Fruit fly (Drosophila melanogaster) whole organism, pupa: Measurements from ENCODE around the gene eIF4E6.
A peak's percentile ranks its signal among the peaks of the same experiment; 100 is the strongest.

ENCODE experiments used
- CG10348 ChIP-seq: fragments of 200-800 bp; sonication (Bioruptor generic); IDR thresholded peaks from 2 replicates; pipeline ENCODE4 v1.3.6; 2022; ENCODE audit warnings: missing biosample characterization, missing genetic modification characterization
- CG12605 ChIP-seq: fragments of 200-800 bp; sonication (Bioruptor generic); IDR thresholded peaks from 2 replicates; pipeline ENCODE4 v1.3.6; 2022; ENCODE audit warnings: missing biosample characterization, missing genetic modification characterization
- CG13204 ChIP-seq: fragments of 200-800 bp; sonication (Bioruptor generic); optimal IDR thresholded peaks from 2 replicates; lab custom pipeline; 2018; ENCODE audit warnings: missing biosample characterization, mild to moderate bottlenecking, missing genetic modification characterization, moderate library complexity
- CG14655 ChIP-seq: fragments of 200-800 bp; sonication (Bioruptor generic); optimal IDR thresholded peaks from 3 replicates; lab custom pipeline; 2017; ENCODE audit warnings: mild to moderate bottlenecking, missing biosample characterization, missing genetic modification reagents, missing genetic modification characterization
- CG15710 ChIP-seq: fragments of 200-800 bp; sonication (Bioruptor generic); optimal IDR thresholded peaks from 2 replicates; lab custom pipeline; 2018; ENCODE audit warnings: missing biosample characterization, mild to moderate bottlenecking, missing genetic modification characterization, moderate library complexity
- CG17806 ChIP-seq: fragments of 200-800 bp; sonication (Bioruptor generic); optimal IDR thresholded peaks from 2 replicates; lab custom pipeline; 2018; ENCODE audit warnings: missing biosample characterization, mild to moderate bottlenecking, missing genetic modification characterization, moderate library complexity
- CG32121 ChIP-seq: fragments of 200-800 bp; sonication (Bioruptor generic); IDR thresholded peaks from 2 replicates; pipeline ENCODE4 v1.3.6; 2022; ENCODE audit warnings: missing biosample characterization, missing genetic modification characterization
- CG34367 ChIP-seq: fragments of 200-800 bp; sonication (Bioruptor generic); optimal IDR thresholded peaks from 2 replicates; lab custom pipeline; 2018; ENCODE audit warnings: missing biosample characterization, mild to moderate bottlenecking, missing genetic modification characterization
- CG4496 ChIP-seq: fragments of 200-800 bp; sonication (Bioruptor generic); IDR thresholded peaks from 3 replicates; pipeline ENCODE4 v1.3.6; 2022; ENCODE audit warnings: missing biosample characterization, missing genetic modification characterization
- CG8159 ChIP-seq: fragments of 200-800 bp; sonication (Bioruptor generic); optimal IDR thresholded peaks from 3 replicates; lab custom pipeline; 2018; ENCODE audit warnings: missing biosample characterization, mild to moderate bottlenecking, missing genetic modification characterization, moderate library complexity
- CG8301 ChIP-seq: fragments of 200-800 bp; sonication (Bioruptor generic); optimal IDR thresholded peaks from 2 replicates; lab custom pipeline; 2018; ENCODE audit warnings: missing biosample characterization, mild to moderate bottlenecking, missing genetic modification characterization
- CG9948 ChIP-seq: fragments of 200-800 bp; sonication (Bioruptor generic); optimal IDR thresholded peaks from 2 replicates; lab custom pipeline; 2018; ENCODE audit warnings: missing biosample characterization, mild to moderate bottlenecking, missing genetic modification characterization, moderate library complexity
- D1 ChIP-seq: fragments of 200-800 bp; sonication (Bioruptor generic); optimal IDR thresholded peaks from 2 replicates; lab custom pipeline; 2018; ENCODE audit warnings: missing biosample characterization, mild to moderate bottlenecking, missing genetic modification characterization, moderate library complexity
- EcR ChIP-seq: fragments of 200-800 bp; sonication (Bioruptor generic); optimal IDR thresholded peaks from 3 replicates; lab custom pipeline; 2019; ENCODE audit warnings: missing biosample characterization, missing genetic modification characterization, mild to moderate bottlenecking, moderate library complexity, missing genetic modification reagents
- Ets98B ChIP-seq: fragments of 200-800 bp; sonication (Bioruptor generic); IDR thresholded peaks from 2 replicates; pipeline ENCODE4 v1.3.6; 2022; ENCODE audit warnings: missing biosample characterization, missing genetic modification characterization
- Pif1A ChIP-seq: fragments of 200-800 bp; sonication (Bioruptor generic); optimal IDR thresholded peaks from 3 replicates; lab custom pipeline; 2016; ENCODE audit warnings: missing biosample characterization, missing genetic modification characterization
- Pif1B ChIP-seq: fragments of 200-800 bp; sonication (Bioruptor generic); optimal IDR thresholded peaks from 3 replicates; lab custom pipeline; 2016; ENCODE audit warnings: missing biosample characterization, missing genetic modification characterization
- Snoo ChIP-seq: fragments of 200-800 bp; sonication (Bioruptor generic); optimal IDR thresholded peaks from 3 replicates; lab custom pipeline; 2017; ENCODE audit warnings: missing biosample characterization, mild to moderate bottlenecking, missing genetic modification characterization, inconsistent platforms
- fd96Ca ChIP-seq: fragments of 200-800 bp; sonication (Bioruptor generic); IDR thresholded peaks from 3 replicates; pipeline ENCODE4 v1.3.6; 2022; ENCODE audit warnings: missing biosample characterization, missing genetic modification characterization
- gl ChIP-seq: fragments of 200-800 bp; sonication (Bioruptor generic); optimal IDR thresholded peaks from 2 replicates; lab custom pipeline; 2018; ENCODE audit warnings: missing biosample characterization, mild to moderate bottlenecking, missing genetic modification characterization
- rn ChIP-seq: fragments of 200-800 bp; sonication (Bioruptor generic); IDR thresholded peaks from 2 replicates; pipeline ENCODE4 v1.3.6; 2022; ENCODE audit warnings: missing biosample characterization, missing genetic modification characterization

eIF4E6 gene

dm6 chr3R:29038960-29039581, 12.1 kb upstream of the eIF4E6 start, which contains the start of the genes Slu7 and Pkc98E:
TSS of gene Slu7 (minus strand) at chr3R:29039071.
TSS of gene Pkc98E (plus strand) at chr3R:29039156.
- TF ChIP-seq CG15710 (tag; lab: Kevin White, UChicago) (peak; percentile 30), CG8301 (tag; lab: Kevin White, UChicago) (no peak), CG9948 (no peak), CG34367 (no peak), gl (tag; lab: Kevin White, UChicago) (no peak), EcR (GFP tag; lab: Kevin White, UChicago) (peak; percentile 38), fd96Ca (no peak), CG14655 (GFP tag; lab: Kevin White, UChicago) (peak; percentile 4), Ets98B (GFP tag; lab: Robert Waterston, UW) (peak; percentile 46), D1 (tag; lab: Kevin White, UChicago) (no peak), Pif1B (GFP tag; lab: Kevin White, UChicago) (no peak), CG10348 (GFP tag; lab: Robert Waterston, UW) (no peak), CG32121 (GFP tag; lab: Robert Waterston, UW) (peak; percentile 49; the same call in 1 of the 2 replicates), CG4496 (GFP tag; lab: Robert Waterston, UW) (peak; percentile 40; the same call in 2 of the 3 replicates), CG8159 (tag; lab: Kevin White, UChicago) (peak; percentile 46), Snoo (tag; lab: Kevin White, UChicago) (peak; percentile 43), CG17806 (tag; lab: Kevin White, UChicago) (no peak)

dm6 chr3R:29033909-29034629, 7.1 kb upstream of the eIF4E6 start, which contains the start of the genes beta4GalNAcTB and Cpsf100:
TSS of gene beta4GalNAcTB (minus strand) at chr3R:29034008.
TSS of gene Cpsf100 (plus strand) at chr3R:29034573.
- no peak for TF ChIP-seq EcR (GFP tag; lab: Kevin White, UChicago)
- TF ChIP-seq CG8301 (tag; lab: Kevin White, UChicago): peak; percentile 27
- TF ChIP-seq CG13204 (GFP tag; lab: Kevin White, UChicago): no peak
- TF ChIP-seq D1 (tag; lab: Kevin White, UChicago): no peak
- TF ChIP-seq CG14655 (GFP tag; lab: Kevin White, UChicago): no peak
- TF ChIP-seq CG12605: no peak
- TF ChIP-seq Ets98B (GFP tag; lab: Robert Waterston, UW): 0 out of 2 replicates have a peak, but pooled peaks have one; percentile 22
- TF ChIP-seq CG8159 (tag; lab: Kevin White, UChicago): peak; percentile 81
- TF ChIP-seq Pif1B (GFP tag; lab: Kevin White, UChicago): no peak
- peak; percentile 77 for TF ChIP-seq CG15710 (tag; lab: Kevin White, UChicago)
- peak; percentile 31; the same call in 1 of the 2 replicates for TF ChIP-seq CG32121 (GFP tag; lab: Robert Waterston, UW)
- TF ChIP-seq fd96Ca: no peak
- peak; percentile 75 for TF ChIP-seq Snoo (tag; lab: Kevin White, UChicago)
- TF ChIP-seq CG10348 (GFP tag; lab: Robert Waterston, UW): 0 out of 2 replicates have a peak, but pooled peaks have one; percentile 27
- TF ChIP-seq CG4496 (GFP tag; lab: Robert Waterston, UW): peak; percentile 60
- peak; percentile 57 for TF ChIP-seq CG34367
- no peak for TF ChIP-seq Pif1A (GFP tag; lab: Kevin White, UChicago)
- TF ChIP-seq gl (tag; lab: Kevin White, UChicago): no peak
- 0 out of 2 replicates have a peak, but pooled peaks have one; percentile 25 for TF ChIP-seq rn
- TF ChIP-seq CG9948: peak; percentile 72
- peak; percentile 58 for TF ChIP-seq CG17806 (tag; lab: Kevin White, UChicago)

- no peak for TF ChIP-seq CG8301 (tag; lab: Kevin White, UChicago)
- no peak for TF ChIP-seq Snoo (tag; lab: Kevin White, UChicago)
- TF ChIP-seq CG14655 (GFP tag; lab: Kevin White, UChicago): no peak
- no peak for TF ChIP-seq CG10348 (GFP tag; lab: Robert Waterston, UW)
- TF ChIP-seq CG8159 (tag; lab: Kevin White, UChicago): no peak
- TF ChIP-seq fd96Ca: no peak
- TF ChIP-seq Ets98B (GFP tag; lab: Robert Waterston, UW): no peak
- no peak for TF ChIP-seq CG13204 (GFP tag; lab: Kevin White, UChicago)
- TF ChIP-seq Pif1B (GFP tag; lab: Kevin White, UChicago): no peak
- TF ChIP-seq D1 (tag; lab: Kevin White, UChicago): no peak
- TF ChIP-seq CG9948: no peak
- TF ChIP-seq CG32121 (GFP tag; lab: Robert Waterston, UW): no peak
- TF ChIP-seq EcR (GFP tag; lab: Kevin White, UChicago): no peak
- no peak for TF ChIP-seq rn
- no peak for TF ChIP-seq CG12605
- TF ChIP-seq Pif1A (GFP tag; lab: Kevin White, UChicago): no peak
- no peak for TF ChIP-seq gl (tag; lab: Kevin White, UChicago)
- TF ChIP-seq CG34367: no peak
- no peak for TF ChIP-seq CG15710 (tag; lab: Kevin White, UChicago)
Measured at dm6 chr3R:29032542-29032941, 5.6 kb upstream of the eIF4E6 start, which contains the start of gene Ssl2. TSS of gene Ssl2 (minus strand) at chr3R:29032642.

DNA sequence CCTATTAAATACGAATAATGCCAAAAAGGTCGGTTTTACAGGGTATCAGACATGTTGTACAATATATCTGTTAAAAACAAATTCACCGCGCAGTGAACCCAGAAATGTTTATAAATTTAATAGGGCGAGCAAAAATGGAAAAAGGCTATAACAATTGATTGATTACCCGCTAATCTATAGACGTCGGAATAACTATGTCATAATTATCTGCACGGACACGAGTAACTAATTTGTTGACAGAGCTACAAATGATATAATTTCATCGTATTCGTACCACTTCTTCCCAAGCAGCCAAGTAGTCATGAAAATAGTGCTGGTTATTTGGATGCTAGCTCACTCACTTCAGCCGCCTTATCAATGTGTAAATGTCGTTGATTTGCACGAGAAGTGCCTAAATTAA, 2.3 kb downstream of the eIF4E6 start, which contains the start of gene CG14518:
CG14518 (plus strand) TSS at position 301 of the 400 bp plus-strand sequence.
- TF ChIP-seq Pif1B (GFP tag; lab: Kevin White, UChicago) (no peak), CG14655 (GFP tag; lab: Kevin White, UChicago) (no peak), CG10348 (GFP tag; lab: Robert Waterston, UW) (no peak), CG8159 (tag; lab: Kevin White, UChicago) (no peak), CG17806 (tag; lab: Kevin White, UChicago) (no peak), CG9948 (no peak), CG15710 (tag; lab: Kevin White, UChicago) (no peak), rn (no peak), CG34367 (no peak), CG8301 (tag; lab: Kevin White, UChicago) (no peak), Pif1A (GFP tag; lab: Kevin White, UChicago) (no peak), CG12605 (no peak), Snoo (tag; lab: Kevin White, UChicago) (no peak)
